Worm (Caenorhabditis elegans): ENCODE results near the gene W04H10.6.

The W04H10.6 gene

ce11 chrII:580189-580643, 28.0 kb downstream of the W04H10.6 start, which contains the start of the genes cdc-37 and W08F4.3 (continued):
- TF ChIP-seq somi-1 (GFP tag; optimal IDR thresholded peaks at IDR 0.05) (no peak), ceh-79 (tag; optimal IDR thresholded peaks at IDR 0.05) (no peak), snpc-1.3 (tag; optimal IDR thresholded peaks at IDR 0.05; ENCODE audit: insufficient read depth) (peak; percentile 27), atf-7 (tag; optimal IDR thresholded peaks at IDR 0.05) (no peak), attf-3 (GFP tag; conservative IDR thresholded peaks at IDR 0.05) (no peak), B0336.3 (GFP tag; IDR thresholded peaks at IDR 0.05) (no peak), F23B12.7 (tag; optimal IDR thresholded peaks at IDR 0.05; ENCODE audit: insufficient read depth) (no peak), aptf-3 (GFP tag; IDR thresholded peaks at IDR 0.05) (no peak), snpc-4 (GFP tag; optimal IDR thresholded peaks at IDR 0.05) (no peak), snpc-4 (tag; optimal IDR thresholded peaks at IDR 0.05) (no peak), hlh-12 (tag; optimal IDR thresholded peaks at IDR 0.05) (no peak), dox-1 (GFP tag; IDR thresholded peaks at IDR 0.05) (peak; percentile 24; the same call in 1 of the 2 replicates), egl-44 (GFP tag; IDR thresholded peaks at IDR 0.05) (no peak), ceh-27 (GFP tag; optimal IDR thresholded peaks at IDR 0.05) (no peak), snpc-1.1 (tag; optimal IDR thresholded peaks at IDR 0.05; ENCODE audit: insufficient read depth) (peak; percentile 12), F37B4.10 (GFP tag; IDR thresholded peaks at IDR 0.05) (no peak), ztf-3 (GFP tag; optimal IDR thresholded peaks at IDR 0.05) (no peak), D2030.7 (GFP tag; IDR thresholded peaks at IDR 0.05) (peak; percentile 72), nfya-2 (GFP tag; IDR thresholded peaks at IDR 0.05) (no peak), Y67H2A.10 (GFP tag; conservative IDR thresholded peaks at IDR 0.05) (no peak), ztf-18 (tag; optimal IDR thresholded peaks at IDR 0.05) (no peak), attf-5 (GFP tag; optimal IDR thresholded peaks at IDR 0.05) (no peak), let-526 (GFP tag; IDR thresholded peaks at IDR 0.05) (no peak), Y56A3A.18 (GFP tag; IDR thresholded peaks at IDR 0.05) (no peak), F52B5.7 (tag; optimal IDR thresholded peaks at IDR 0.05) (no peak), madf-3 (GFP tag; IDR thresholded peaks at IDR 0.05) (0 out of 2 replicates have a peak, but pooled peaks have one; percentile 54), pbrm-1 (GFP tag; IDR thresholded peaks at IDR 0.05) (0 out of 2 replicates have a peak, but pooled peaks have one; percentile 20), ztf-22 (GFP tag; optimal IDR thresholded peaks at IDR 0.05) (no peak), B0261.1 (tag; optimal IDR thresholded peaks at IDR 0.05) (no peak), pha-4 (tag; optimal IDR thresholded peaks at IDR 0.05) (no peak), dpl-1 (GFP tag; optimal IDR thresholded peaks at IDR 0.05) (peak; percentile 54), rec-8 (tag; optimal IDR thresholded peaks at IDR 0.05) (no peak), snpc-3.4 (tag; optimal IDR thresholded peaks at IDR 0.05) (peak; percentile 51), madf-8 (GFP tag; conservative IDR thresholded peaks at IDR 0.05) (peak; percentile 75), Y53F4B.3 (GFP tag; IDR thresholded peaks at IDR 0.05) (no peak), hmg-20 (GFP tag; IDR thresholded peaks at IDR 0.05) (no peak), mcd-1 (GFP tag; IDR thresholded peaks at IDR 0.05) (peak; percentile 63), akir-1 (GFP tag; optimal IDR thresholded peaks at IDR 0.05) (no peak), ccch-3 (GFP tag; optimal IDR thresholded peaks at IDR 0.05) (no peak), lin-54 (GFP tag; optimal IDR thresholded peaks at IDR 0.05) (peak; percentile 52), F49E8.2 (tag; optimal IDR thresholded peaks at IDR 0.05; ENCODE audit: insufficient read depth) (no peak), xnd-1 (tag; optimal IDR thresholded peaks at IDR 0.05) (peak; percentile 57), egl-18 (GFP tag; IDR thresholded peaks at IDR 0.05) (no peak), rcor-1 (GFP tag; IDR thresholded peaks at IDR 0.05) (peak; percentile 19; the same call in 1 of the 2 replicates), tlf-1 (GFP tag; optimal IDR thresholded peaks at IDR 0.05) (no peak), ekl-4 (GFP tag; IDR thresholded peaks at IDR 0.05) (peak; percentile 27; the same call in 1 of the 2 replicates), K12H6.12 (tag; optimal IDR thresholded peaks at IDR 0.05) (no peak), rpc-1 (optimal IDR thresholded peaks at IDR 0.05) (no peak), rpc-1 (tag; optimal IDR thresholded peaks at IDR 0.05) (no peak)
